Worm (Caenorhabditis elegans) whole organism, L2 larva: Measurements from ENCODE around the gene Y53F4B.23.

Experiments
- C34F6.9 ChIP-seq: fragments of 150-350 bp; optimal IDR thresholded peaks from 2 replicates; lab custom pipeline; 2014; ENCODE audit warnings: missing biosample characterization, missing genetic modification characterization
- F13H6.1 ChIP-seq: sonication (generic microtip); optimal IDR thresholded peaks from 2 replicates; lab custom pipeline; 2016; ENCODE audit warnings: missing genetic modification characterization, missing compliant biosample characterization
- R02D3.7 ChIP-seq: fragments of 150-350 bp; optimal IDR thresholded peaks from 2 replicates; lab custom pipeline; 2014; ENCODE audit warnings: missing biosample characterization, missing genetic modification characterization
- Y55F3AM.14 ChIP-seq: fragments of 200-800 bp; sonication (Bioruptor generic); optimal IDR thresholded peaks from 2 replicates; lab custom pipeline; 2018; ENCODE audit warnings: mild to moderate bottlenecking, missing genetic modification characterization, missing compliant biosample characterization
- ZK546.5 ChIP-seq: sonication (generic microtip); optimal IDR thresholded peaks from 2 replicates; lab custom pipeline; 2017; ENCODE audit warnings: missing biosample characterization, missing genetic modification characterization
- aly-2 ChIP-seq: fragments of 150-350 bp; optimal IDR thresholded peaks from 2 replicates; lab custom pipeline; 2014; ENCODE audit warnings: missing biosample characterization, missing genetic modification characterization
- ama-1 ChIP-seq: fragments of 150-350 bp; optimal IDR thresholded peaks from 2 replicates; lab custom pipeline; 2018; ENCODE audit warnings: inconsistent platforms
- blmp-1 ChIP-seq: sonication (generic microtip); optimal IDR thresholded peaks from 2 replicates; lab custom pipeline; 2017; ENCODE audit warnings: missing genetic modification characterization, mild to moderate bottlenecking, missing compliant biosample characterization, antibody characterized with exemption, moderate library complexity; ENCODE audit not compliant: insufficient read depth
- ceh-16 ChIP-seq: fragments of 150-350 bp; optimal IDR thresholded peaks from 2 replicates; lab custom pipeline; 2014; ENCODE audit warnings: missing biosample characterization, missing genetic modification characterization
- crh-2 ChIP-seq: sonication (generic microtip); optimal IDR thresholded peaks from 2 replicates; lab custom pipeline; 2017; ENCODE audit warnings: missing biosample characterization, missing genetic modification characterization
- elt-3 ChIP-seq: sonication (generic microtip); optimal IDR thresholded peaks from 2 replicates; lab custom pipeline; 2017; ENCODE audit warnings: missing biosample characterization, missing genetic modification characterization
- fos-1 ChIP-seq: fragments of 150-350 bp; optimal IDR thresholded peaks from 2 replicates; lab custom pipeline; 2014; ENCODE audit warnings: missing biosample characterization, missing genetic modification characterization
- gmeb-1 ChIP-seq: fragments of 150-350 bp; optimal IDR thresholded peaks from 2 replicates; lab custom pipeline; 2014; ENCODE audit warnings: missing biosample characterization, missing genetic modification characterization
- lin-13 ChIP-seq: fragments of 150-350 bp; optimal IDR thresholded peaks from 2 replicates; lab custom pipeline; 2014; ENCODE audit warnings: missing biosample characterization, missing genetic modification reagents, missing genetic modification characterization
- mab-5 ChIP-seq: fragments of 150-350 bp; optimal IDR thresholded peaks from 2 replicates; lab custom pipeline; 2014; ENCODE audit warnings: missing biosample characterization, missing genetic modification characterization
- mbf-1 ChIP-seq: sonication (generic microtip); optimal IDR thresholded peaks from 2 replicates; lab custom pipeline; 2017; ENCODE audit warnings: missing biosample characterization, missing genetic modification characterization
- mdl-1 ChIP-seq, 2 experiments: fragments of 150-350 bp in 1 of 2; sonication (generic microtip) in 1 of 2; optimal IDR thresholded peaks; 2 replicates each; lab custom pipeline; 2017; ENCODE audit warnings: missing biosample characterization in 2 of 2, missing genetic modification characterization in 2 of 2
- nhr-10 ChIP-seq: sonication (generic microtip); optimal IDR thresholded peaks from 2 replicates; lab custom pipeline; 2017; ENCODE audit warnings: missing biosample characterization, missing genetic modification characterization
- nhr-11 ChIP-seq: fragments of 150-350 bp; optimal IDR thresholded peaks from 2 replicates; lab custom pipeline; 2014; ENCODE audit warnings: missing biosample characterization, missing genetic modification characterization
- nhr-12 ChIP-seq: fragments of 150-350 bp; optimal IDR thresholded peaks from 2 replicates; lab custom pipeline; 2014; ENCODE audit warnings: missing biosample characterization, missing genetic modification characterization
- nhr-129 ChIP-seq: fragments of 150-350 bp; optimal IDR thresholded peaks from 2 replicates; lab custom pipeline; 2014; ENCODE audit warnings: missing biosample characterization, missing genetic modification characterization
- nhr-21 ChIP-seq: fragments of 150-350 bp; optimal IDR thresholded peaks from 2 replicates; lab custom pipeline; 2014; ENCODE audit warnings: missing biosample characterization, missing genetic modification characterization
- nhr-23 ChIP-seq: fragments of 150-350 bp; optimal IDR thresholded peaks from 2 replicates; lab custom pipeline; 2014; ENCODE audit warnings: missing biosample characterization, missing genetic modification reagents, missing genetic modification characterization
- nhr-237 ChIP-seq: fragments of 150-350 bp; optimal IDR thresholded peaks from 2 replicates; lab custom pipeline; 2014; ENCODE audit warnings: missing biosample characterization, missing genetic modification characterization
- nhr-25 ChIP-seq: fragments of 150-350 bp; sonication (generic microtip); optimal IDR thresholded peaks from 3 replicates; lab custom pipeline; 2014; ENCODE audit warnings: missing biosample characterization, missing genetic modification characterization
- peb-1 ChIP-seq: fragments of 150-350 bp; optimal IDR thresholded peaks from 2 replicates; lab custom pipeline; 2014; ENCODE audit warnings: missing biosample characterization, missing genetic modification characterization
- sem-4 ChIP-seq: fragments of 150-350 bp; optimal IDR thresholded peaks from 2 replicates; lab custom pipeline; 2014; ENCODE audit warnings: missing biosample characterization, missing genetic modification reagents, missing genetic modification characterization
- skn-1 ChIP-seq: sonication (generic microtip); optimal IDR thresholded peaks from 2 replicates; lab custom pipeline; 2017; ENCODE audit warnings: missing biosample characterization, missing genetic modification characterization
- sma-3 ChIP-seq: sonication (generic microtip); optimal IDR thresholded peaks from 2 replicates; lab custom pipeline; 2016; ENCODE audit warnings: missing genetic modification reagents, missing genetic modification characterization, missing compliant biosample characterization
- snpc-4 ChIP-seq: fragments of 150-350 bp; optimal IDR thresholded peaks from 2 replicates; lab custom pipeline; 2014; ENCODE audit warnings: missing biosample characterization, missing genetic modification characterization
- unc-39 ChIP-seq: fragments of 150-350 bp; optimal IDR thresholded peaks from 2 replicates; lab custom pipeline; 2014; ENCODE audit warnings: missing biosample characterization, missing genetic modification characterization
- unc-62 ChIP-seq: fragments of 150-350 bp; optimal IDR thresholded peaks from 2 replicates; lab custom pipeline; 2014; ENCODE audit warnings: missing biosample characterization, missing genetic modification reagents, missing genetic modification characterization
- zag-1 ChIP-seq: fragments of 150-350 bp; optimal IDR thresholded peaks from 2 replicates; lab custom pipeline; 2014; ENCODE audit warnings: missing biosample characterization, missing genetic modification characterization
- ztf-4 ChIP-seq: fragments of 150-350 bp; optimal IDR thresholded peaks from 2 replicates; lab custom pipeline; 2014; ENCODE audit warnings: missing biosample characterization, missing genetic modification characterization

Y53F4B.23 gene

DNA sequence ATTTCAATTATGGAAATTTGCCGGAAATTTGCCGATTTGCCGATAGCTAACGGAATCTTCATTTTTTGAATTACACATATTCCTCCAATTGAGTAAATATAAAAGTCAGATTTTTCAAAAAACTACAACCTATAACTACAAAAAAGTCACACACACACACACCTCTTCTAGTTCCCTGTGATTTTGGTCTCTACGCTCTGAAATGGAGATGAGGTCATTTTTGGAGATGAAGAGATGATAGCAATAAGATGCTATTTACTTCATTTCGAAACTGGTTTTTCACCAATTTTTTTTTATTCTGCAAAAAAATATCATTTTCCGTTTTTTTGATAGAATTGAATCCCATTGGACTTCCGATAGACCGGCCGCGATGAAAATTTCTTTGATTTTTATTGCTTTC, at the start of gene Y53F4B.23:
Gene Y53F4B.23 (plus strand): TSS at position 312 of the 400 bp plus-strand sequence.
- TF ChIP-seq ceh-16 (tag; lab: Kevin White, UChicago) = no peak
- TF ChIP-seq nhr-25 = no peak
- TF ChIP-seq unc-39 (tag; lab: Kevin White, UChicago) = no peak
- TF ChIP-seq, all 48 proteins: peak for 0

- TF ChIP-seq nhr-10 (tag; lab: Kevin White, UChicago) = no peak
- peak; percentile 43 for TF ChIP-seq nhr-129 (tag; lab: Kevin White, UChicago)
- no peak for TF ChIP-seq peb-1 (tag; lab: Kevin White, UChicago)
- no peak for TF ChIP-seq lin-13 (GFP tag; lab: Kevin White, UChicago)
- TF ChIP-seq F13H6.1 (tag; lab: Kevin White, UChicago) = peak; percentile 2
- TF ChIP-seq sma-3 (GFP tag; lab: Kevin White, UChicago) = peak; percentile 18
Measured at ce11 chrII:15074760-15075159, 49.5 kb upstream of the Y53F4B.23 start.

ce11 chrII:15076778-15077435, 47.4 kb upstream of the Y53F4B.23 start, which contains the start of gene Y53F4B.19:
Gene Y53F4B.19 (plus strand): TSS chrII:15076934.
- TF ChIP-seq nhr-12 = no peak
- no peak for TF ChIP-seq ama-1 (lab: Kevin White, UChicago)
- no peak for TF ChIP-seq ceh-16 (tag; lab: Kevin White, UChicago)
- no peak for TF ChIP-seq nhr-11 (tag; lab: Kevin White, UChicago)
- TF ChIP-seq, all 48 proteins: peak for 0

- TF ChIP-seq zag-1 (tag; lab: Kevin White, UChicago) (no peak), nhr-237 (tag; lab: Kevin White, UChicago) (no peak), crh-2 (tag; lab: Kevin White, UChicago) (no peak), F13H6.1 (tag; lab: Kevin White, UChicago) (no peak), mdl-1 (tag; optimal IDR thresholded peaks at IDR 0.05; lab: Kevin White, UChicago) (no peak), skn-1 (tag; lab: Kevin White, UChicago) (no peak), gmeb-1 (no peak), ztf-4 (tag; lab: Kevin White, UChicago) (no peak), fos-1 (tag; lab: Kevin White, UChicago) (no peak), mab-5 (no peak), sem-4 (no peak), nhr-129 (tag; lab: Kevin White, UChicago) (no peak), blmp-1 (tag; lab: Kevin White, UChicago) (no peak), R02D3.7 (tag; lab: Kevin White, UChicago) (no peak), ZK546.5 (no peak), nhr-12 (no peak), aly-2 (no peak), ama-1 (lab: Kevin White, UChicago) (no peak), ceh-16 (tag; lab: Kevin White, UChicago) (no peak), mbf-1 (tag; lab: Kevin White, UChicago) (no peak)
Measured at ce11 chrII:15080535-15080934, 43.8 kb upstream of the Y53F4B.23 start.

DNA sequence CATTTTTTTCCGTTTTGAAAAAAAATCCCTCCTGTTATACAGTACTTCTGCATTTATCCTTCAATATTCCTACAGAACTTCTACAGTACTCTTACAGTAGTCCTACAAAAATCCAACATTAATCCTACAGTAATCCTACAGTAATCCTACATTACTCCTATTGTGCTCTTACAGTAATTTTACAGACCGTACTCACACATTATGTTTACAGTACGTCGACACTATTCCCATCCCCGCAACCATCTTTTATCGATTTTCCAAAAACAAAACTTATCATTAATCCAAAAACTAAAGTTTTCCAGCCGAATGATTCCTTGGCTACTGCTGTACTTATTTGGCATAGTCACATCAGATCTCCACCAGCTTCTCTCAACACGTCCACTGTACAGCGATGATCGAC, 40.1 kb upstream of the Y53F4B.23 start, which contains the start of gene Y53F4B.20:
Gene Y53F4B.20 (plus strand): TSS at position 301 of the 400 bp plus-strand sequence.
- TF ChIP-seq sma-3 (GFP tag; lab: Kevin White, UChicago) = no peak
- no peak for TF ChIP-seq nhr-21 (tag; lab: Kevin White, UChicago)
- TF ChIP-seq elt-3 (tag; lab: Kevin White, UChicago) = no peak
- TF ChIP-seq skn-1 (tag; lab: Kevin White, UChicago) = no peak
- TF ChIP-seq Y55F3AM.14 = no peak
- TF ChIP-seq nhr-23 (tag; lab: Kevin White, UChicago) = no peak
- TF ChIP-seq ztf-4 (tag; lab: Kevin White, UChicago) = no peak
- TF ChIP-seq nhr-12 = no peak
- TF ChIP-seq C34F6.9 (tag; lab: Kevin White, UChicago) = no peak
- no peak for TF ChIP-seq snpc-4 (tag; lab: Kevin White, UChicago)
- no peak for TF ChIP-seq unc-62
